Fruit fly (Drosophila melanogaster): Measurements from ENCODE around the gene CG14043.

dm6 chr2L:4965420-4965819 lies 6.1 kb upstream of the CG14043 start, which contains the start of gene CG34125:
- TF ChIP-seq brk (GFP tag; optimal IDR thresholded peaks at IDR 0.05) (no peak), h (GFP tag; optimal IDR thresholded peaks at IDR 0.05) (no peak), Dfd (GFP tag; optimal IDR thresholded peaks at IDR 0.05) (no peak), usp (GFP tag; optimal IDR thresholded peaks at IDR 0.05) (no peak), lola (GFP tag; optimal IDR thresholded peaks at IDR 0.05) (no peak), psq (GFP tag; optimal IDR thresholded peaks at IDR 0.05) (no peak), rgr (GFP tag; optimal IDR thresholded peaks at IDR 0.05) (no peak), sage (GFP tag; optimal IDR thresholded peaks at IDR 0.05) (no peak), Hnf4 (GFP tag; optimal IDR thresholded peaks at IDR 0.05) (no peak), dmrt93B (GFP tag; optimal IDR thresholded peaks at IDR 0.05) (no peak), Myc (optimal IDR thresholded peaks at IDR 0.05) (peak; percentile 88), br (GFP tag; optimal IDR thresholded peaks at IDR 0.05) (no peak)
